Worm (Caenorhabditis elegans) whole organism, mixed stage, embryonic: Measurements from ENCODE around the gene E01G6.2.

Experiments
- ces-1 ChIP-seq: fragments of 150-350 bp; optimal IDR thresholded peaks from 2 replicates; lab custom pipeline; 2014; ENCODE audit warnings: missing biosample characterization, missing genetic modification reagents, missing genetic modification characterization
- lsy-2 ChIP-seq: fragments of 150-350 bp; optimal IDR thresholded peaks from 2 replicates; lab custom pipeline; 2014; ENCODE audit warnings: missing biosample characterization, missing genetic modification characterization
- mab-5 ChIP-seq: fragments of 150-350 bp; optimal IDR thresholded peaks from 2 replicates; lab custom pipeline; 2014; ENCODE audit warnings: missing biosample characterization, missing genetic modification characterization
- nhr-237 ChIP-seq: fragments of 150-350 bp; optimal IDR thresholded peaks from 2 replicates; lab custom pipeline; 2014; ENCODE audit warnings: missing biosample characterization, missing genetic modification characterization
- sem-2 ChIP-seq: fragments of 200-800 bp; sonication (Bioruptor generic); optimal IDR thresholded peaks from 2 replicates; lab custom pipeline; 2018; ENCODE audit warnings: mild to moderate bottlenecking, missing genetic modification characterization, missing compliant biosample characterization
- unc-39 ChIP-seq: fragments of 150-350 bp; optimal IDR thresholded peaks from 2 replicates; lab custom pipeline; 2014; ENCODE audit warnings: missing biosample characterization, missing genetic modification characterization
- ztf-11 ChIP-seq: fragments of 150-350 bp; optimal IDR thresholded peaks from 2 replicates; lab custom pipeline; 2014; ENCODE audit warnings: missing biosample characterization, missing genetic modification characterization

ce11 chrX:12248140-12248539 lies 8.3 kb upstream of the E01G6.2 start:
- no peak for TF ChIP-seq ces-1 (GFP tag; lab: Kevin White, UChicago)
- TF ChIP-seq mab-5 (tag; lab: Kevin White, UChicago) = no peak
- no peak for TF ChIP-seq ztf-11 (tag; lab: Kevin White, UChicago)
- TF ChIP-seq nhr-237 (tag; lab: Kevin White, UChicago) = no peak
- no peak for TF ChIP-seq unc-39 (tag; lab: Kevin White, UChicago)
- TF ChIP-seq sem-2 (GFP tag; lab: Kevin White, UChicago) = no peak
- no peak for TF ChIP-seq lsy-2
